Fruit fly (Drosophila melanogaster) S2 (cell line): Measurements from ENCODE around the gene rho.

Experiments used
- CG8478 ChIP-seq: fragments of >200 bp; optimal IDR thresholded peaks from 2 replicates; lab custom pipeline; 2018
- CTCF ChIP-seq, 2 experiments: fragments of >200 bp; optimal IDR thresholded peaks; 2 replicates each; lab custom pipeline; 2018

dm6 chr3L:1418821-1419220, 44.8 kb upstream of the rho start:
- no peak for TF ChIP-seq CG8478
- TF ChIP-seq CTCF (optimal IDR thresholded peaks at IDR 0.05; lab: Kevin White, UChicago) = no peak
